Fruit fly (Drosophila melanogaster) whole organism: Measurements from ENCODE around the gene Ykt6.

Source experiments
- CG8478 ChIP-seq: fragments of >200 bp; optimal IDR thresholded peaks from 2 replicates; lab custom pipeline; 2018; ENCODE audit warnings: inconsistent platforms
- Dll ChIP-seq: fragments of >200 bp; optimal IDR thresholded peaks from 2 replicates; lab custom pipeline; 2017
- EcR ChIP-seq, 2 experiments: fragments of >200 bp; optimal IDR thresholded peaks; 2 replicates each; lab custom pipeline; 2017; ENCODE audit warnings: missing biosample characterization in 2 of 2, missing genetic modification characterization in 2 of 2, missing genetic modification reagents in 2 of 2
- pan ChIP-seq: fragments of >200 bp; optimal IDR thresholded peaks from 2 replicates; lab custom pipeline; 2017
- psq ChIP-seq: fragments of >200 bp; optimal IDR thresholded peaks from 2 replicates; lab custom pipeline; 2017

dm6 chrX:7959025-7959424, 38.8 kb downstream of the Ykt6 start:
- TF ChIP-seq Dll (lab: Kevin White, UChicago), result no peak
- no peak for TF ChIP-seq psq (lab: Kevin White, UChicago)
- TF ChIP-seq CG8478, result no peak
- TF ChIP-seq pan (lab: Kevin White, UChicago), result no peak
- no peak for TF ChIP-seq EcR (GFP tag; optimal IDR thresholded peaks at IDR 0.05; lab: Kevin White, UChicago)
